Fruit fly (Drosophila melanogaster): ENCODE data around the gene FIG4.

The FIG4 gene

dm6 chr2L:4458119-4459056 is 6.6 kb upstream of the FIG4 start, which contains the start of gene RpL27A:
RpL27A (minus strand) TSS chr2L:4458364.
- TF ChIP-seq CG8478 (optimal IDR thresholded peaks at IDR 0.05) = no peak
- peak in 1 of 2 experiments; percentile 42 for TF ChIP-seq CTCF (optimal IDR thresholded peaks at IDR 0.05)

dm6 chr2L:4459543-4459942 is 5.4 kb upstream of the FIG4 start, which contains the start of the genes mRpL27 and CG15435:
mRpL27 (minus strand) TSS chr2L:4459638.
CG15435 (plus strand) TSS chr2L:4459729.
- TF ChIP-seq CTCF (optimal IDR thresholded peaks at IDR 0.05) (no peak), CG8478 (optimal IDR thresholded peaks at IDR 0.05) (no peak)

- no peak for TF ChIP-seq CTCF (optimal IDR thresholded peaks at IDR 0.05)
- no peak for TF ChIP-seq CG8478 (optimal IDR thresholded peaks at IDR 0.05)
Observed at dm6 chr2L:4463323-4463722, 1.7 kb upstream of the FIG4 start, which contains the start of the genes CG15443 and Paris. CG15443 (minus strand) TSS chr2L:4463447. Paris (plus strand) TSS chr2L:4463611.

dm6 chr2L:4475422-4475821 is 10.4 kb downstream of the FIG4 start:
- no peak for TF ChIP-seq CTCF (optimal IDR thresholded peaks at IDR 0.05)
- no peak for TF ChIP-seq CG8478 (optimal IDR thresholded peaks at IDR 0.05)

- no peak for TF ChIP-seq CTCF (optimal IDR thresholded peaks at IDR 0.05)
- no peak for TF ChIP-seq CG8478 (optimal IDR thresholded peaks at IDR 0.05)
Observed at dm6 chr2L:4476672-4477273, 11.8 kb downstream of the FIG4 start, which contains the start of gene ine. ine (minus strand) TSS chr2L:4477022.

dm6 chr2L:4477978-4478377 is 13.0 kb downstream of the FIG4 start:
- TF ChIP-seq CTCF (optimal IDR thresholded peaks at IDR 0.05) (no peak), CG8478 (optimal IDR thresholded peaks at IDR 0.05) (no peak)
